Fruit fly (Drosophila melanogaster) whole organism, embryonic: Measurements from ENCODE around the gene CG16965.

Source experiments
- Antp ChIP-seq: fragments of 200-800 bp; sonication (Bioruptor generic); optimal IDR thresholded peaks from 3 replicates; lab custom pipeline; 2016; ENCODE audit warnings: missing biosample characterization, missing genetic modification characterization
- Bteb2 ChIP-seq: fragments of 200-800 bp; sonication (Bioruptor generic); optimal IDR thresholded peaks from 2 replicates; lab custom pipeline; 2016; ENCODE audit warnings: missing biosample characterization, missing genetic modification characterization
- CG10321 ChIP-seq: fragments of 200-800 bp; sonication (Bioruptor generic); IDR thresholded peaks from 2 replicates; pipeline ENCODE4 v1.3.6; 2022; ENCODE audit warnings: missing biosample characterization, missing genetic modification characterization
- CG10959 ChIP-seq: fragments of 200-800 bp; sonication (Bioruptor generic); IDR thresholded peaks from 2 replicates; pipeline ENCODE4 v1.3.6; 2022; ENCODE audit warnings: missing biosample characterization, missing genetic modification characterization
- CG10979 ChIP-seq: fragments of 200-800 bp; sonication (Bioruptor generic); optimal IDR thresholded peaks from 2 replicates; lab custom pipeline; 2018; ENCODE audit warnings: missing biosample characterization, mild to moderate bottlenecking, missing genetic modification characterization, moderate library complexity
- CG11504 ChIP-seq: fragments of 200-800 bp; sonication (Bioruptor generic); optimal IDR thresholded peaks from 3 replicates; lab custom pipeline; 2019; ENCODE audit warnings: missing biosample characterization, mild to moderate bottlenecking, missing genetic modification characterization, moderate library complexity
- CG13123 ChIP-seq: fragments of 200-800 bp; sonication (Bioruptor generic); optimal IDR thresholded peaks from 2 replicates; lab custom pipeline; 2016; ENCODE audit warnings: missing biosample characterization, missing genetic modification characterization
- CG17361 ChIP-seq: fragments of 200-800 bp; sonication (Bioruptor generic); IDR thresholded peaks from 3 replicates; pipeline ENCODE4 v1.3.6; 2022; ENCODE audit warnings: missing biosample characterization, missing genetic modification characterization
- CG17612 ChIP-seq: fragments of 200-800 bp; sonication (Bioruptor generic); IDR thresholded peaks from 2 replicates; pipeline ENCODE4 v1.3.6; 2022; ENCODE audit warnings: missing biosample characterization, missing genetic modification characterization
- CG31365 ChIP-seq: fragments of 200-800 bp; sonication (Bioruptor generic); optimal IDR thresholded peaks from 2 replicates; lab custom pipeline; 2018; ENCODE audit warnings: missing biosample characterization, mild to moderate bottlenecking, missing genetic modification characterization
- CG31388 ChIP-seq: fragments of 200-800 bp; sonication (Bioruptor generic); optimal IDR thresholded peaks from 2 replicates; lab custom pipeline; 2016; ENCODE audit warnings: missing biosample characterization, missing genetic modification characterization
- CG4360 ChIP-seq: fragments of 200-800 bp; sonication (Bioruptor generic); IDR thresholded peaks from 2 replicates; pipeline ENCODE4 v1.3.6; 2022; ENCODE audit warnings: missing biosample characterization, missing genetic modification characterization
- CG4707 ChIP-seq: fragments of 200-800 bp; sonication (Bioruptor generic); optimal IDR thresholded peaks from 2 replicates; lab custom pipeline; 2018; ENCODE audit warnings: missing biosample characterization, mild to moderate bottlenecking, missing genetic modification characterization, moderate library complexity
- CG5180 ChIP-seq: fragments of 200-800 bp; sonication (Bioruptor generic); optimal IDR thresholded peaks from 3 replicates; lab custom pipeline; 2017; ENCODE audit warnings: missing biosample characterization, missing genetic modification characterization, mild to moderate bottlenecking, moderate library complexity, missing genetic modification reagents
- CG6254 ChIP-seq: fragments of 200-800 bp; sonication (Bioruptor generic); optimal IDR thresholded peaks from 3 replicates; lab custom pipeline; 2017; ENCODE audit warnings: mild to moderate bottlenecking, missing biosample characterization, missing genetic modification reagents, missing genetic modification characterization
- CG7987 ChIP-seq: fragments of 200-800 bp; sonication (Bioruptor generic); optimal IDR thresholded peaks from 2 replicates; lab custom pipeline; 2018; ENCODE audit warnings: missing biosample characterization, mild to moderate bottlenecking, missing genetic modification characterization, moderate library complexity
- CG9609 ChIP-seq: fragments of 200-800 bp; sonication (Bioruptor generic); optimal IDR thresholded peaks from 3 replicates; lab custom pipeline; 2016; ENCODE audit warnings: missing biosample characterization, missing genetic modification characterization
- Dfd ChIP-seq, 2 experiments: fragments of >200 bp; optimal IDR thresholded peaks; 2 replicates each; lab custom pipeline; 2017; ENCODE audit warnings: missing biosample characterization in 2 of 2, missing genetic modification characterization in 2 of 2
- Gug ChIP-seq: fragments of 200-800 bp; sonication (Bioruptor generic); IDR thresholded peaks from 4 replicates; pipeline ENCODE4 v1.3.6; 2022; ENCODE audit warnings: missing biosample characterization, missing genetic modification characterization
- HmgZ ChIP-seq: fragments of 200-800 bp; sonication (Bioruptor generic); optimal IDR thresholded peaks from 2 replicates; lab custom pipeline; 2018; ENCODE audit warnings: missing biosample characterization, mild to moderate bottlenecking, missing genetic modification characterization
- Hr51 ChIP-seq, 2 experiments: fragments of 200-800 bp; sonication (Bioruptor generic); optimal IDR thresholded peaks; 2 replicates in 1 of 2; 3 replicates in 1 of 2; lab custom pipeline; 2016 to 2018; ENCODE audit warnings: missing biosample characterization in 2 of 2, missing genetic modification characterization in 2 of 2, mild to moderate bottlenecking in 1 of 2, moderate library complexity in 1 of 2
- Lhr ChIP-seq: fragments of 200-800 bp; sonication (Bioruptor generic); optimal IDR thresholded peaks from 3 replicates; lab custom pipeline; 2017; ENCODE audit warnings: mild to moderate bottlenecking, missing biosample characterization, missing genetic modification reagents, missing genetic modification characterization
- Nf-YA ChIP-seq: fragments of 200-800 bp; sonication (Bioruptor generic); IDR thresholded peaks from 2 replicates; pipeline ENCODE4 v1.3.6; 2022; ENCODE audit warnings: missing biosample characterization, missing genetic modification characterization
- Nf-YC ChIP-seq: fragments of 200-800 bp; optimal IDR thresholded peaks from 3 replicates; lab custom pipeline; 2019; ENCODE audit warnings: missing biosample characterization, mild to moderate bottlenecking, missing genetic modification characterization, moderate library complexity
- Sox100B ChIP-seq: fragments of 200-800 bp; sonication (Bioruptor generic); optimal IDR thresholded peaks from 3 replicates; lab custom pipeline; 2018; ENCODE audit warnings: missing biosample characterization, mild to moderate bottlenecking, missing genetic modification characterization
- Sry-β ChIP-seq: fragments of 200-800 bp; sonication (Bioruptor generic); optimal IDR thresholded peaks from 2 replicates; lab custom pipeline; 2018; ENCODE audit warnings: missing biosample characterization, mild to moderate bottlenecking, missing genetic modification characterization, moderate library complexity
- ab ChIP-seq: fragments of 200-800 bp; sonication (Bioruptor generic); optimal IDR thresholded peaks from 2 replicates; lab custom pipeline; 2016; ENCODE audit warnings: missing biosample characterization, missing genetic modification characterization
- ara ChIP-seq: fragments of 200-800 bp; sonication (Bioruptor generic); IDR thresholded peaks from 2 replicates; pipeline ENCODE4 v1.3.6; 2022; ENCODE audit warnings: missing biosample characterization, missing genetic modification characterization
- ase ChIP-seq: fragments of 200-800 bp; sonication (Bioruptor generic); IDR thresholded peaks from 3 replicates; pipeline ENCODE4 v1.3.6; 2022; ENCODE audit warnings: missing biosample characterization, missing genetic modification characterization
- az2 ChIP-seq: fragments of 200-800 bp; sonication (Bioruptor generic); optimal IDR thresholded peaks from 3 replicates; lab custom pipeline; 2016; ENCODE audit warnings: missing biosample characterization, missing genetic modification characterization
- bbx ChIP-seq: fragments of 200-800 bp; sonication (Bioruptor generic); IDR thresholded peaks from 2 replicates; pipeline ENCODE4 v1.3.6; 2022; ENCODE audit warnings: missing biosample characterization, missing genetic modification characterization; ENCODE audit not compliant: partially characterized antibody
- bowl ChIP-seq: fragments of 200-800 bp; sonication (Bioruptor generic); IDR thresholded peaks from 2 replicates; pipeline ENCODE4 v1.3.6; 2022; ENCODE audit warnings: missing biosample characterization, missing genetic modification characterization
- ci ChIP-seq: fragments of 200-800 bp; sonication (Bioruptor generic); IDR thresholded peaks from 3 replicates; pipeline ENCODE4 v1.3.6; 2022; ENCODE audit warnings: missing biosample characterization, missing genetic modification characterization
- dati ChIP-seq: fragments of 200-800 bp; sonication (Bioruptor generic); IDR thresholded peaks from 2 replicates; pipeline ENCODE4 v1.3.6; 2022; ENCODE audit warnings: missing biosample characterization, missing genetic modification characterization
- dimm ChIP-seq: fragments of 200-800 bp; sonication (Bioruptor generic); IDR thresholded peaks from 2 replicates; pipeline ENCODE4 v1.3.6; 2022; ENCODE audit warnings: missing biosample characterization, missing genetic modification characterization
- dmrt11E ChIP-seq: fragments of 200-800 bp; sonication (Bioruptor generic); optimal IDR thresholded peaks from 3 replicates; lab custom pipeline; 2018; ENCODE audit warnings: missing biosample characterization, mild to moderate bottlenecking, missing genetic modification characterization, moderate library complexity
- dmrt99B ChIP-seq: fragments of 200-800 bp; sonication (Bioruptor generic); optimal IDR thresholded peaks from 2 replicates; lab custom pipeline; 2018; ENCODE audit warnings: missing biosample characterization, mild to moderate bottlenecking, missing genetic modification characterization, moderate library complexity
- en ChIP-seq: fragments of 200-800 bp; sonication (Bioruptor generic); optimal IDR thresholded peaks from 2 replicates; lab custom pipeline; 2016; ENCODE audit warnings: missing biosample characterization, missing genetic modification characterization
- ewg ChIP-seq: fragments of 200-800 bp; sonication (Bioruptor generic); optimal IDR thresholded peaks from 3 replicates; lab custom pipeline; 2017; ENCODE audit warnings: mild to moderate bottlenecking, missing biosample characterization, missing genetic modification reagents, missing genetic modification characterization
- gce ChIP-seq: fragments of 200-800 bp; sonication (Bioruptor generic); IDR thresholded peaks from 3 replicates; pipeline ENCODE4 v1.3.6; 2022; ENCODE audit warnings: missing biosample characterization, missing genetic modification characterization
- her ChIP-seq: fragments of 200-800 bp; sonication (Bioruptor generic); optimal IDR thresholded peaks from 2 replicates; lab custom pipeline; 2016; ENCODE audit warnings: missing biosample characterization, missing genetic modification characterization
- klu ChIP-seq: fragments of 200-800 bp; sonication (Bioruptor generic); IDR thresholded peaks from 2 replicates; pipeline ENCODE4 v1.3.6; 2022; ENCODE audit warnings: missing biosample characterization, missing genetic modification characterization
- lab ChIP-seq: fragments of 200-800 bp; sonication (Bioruptor generic); optimal IDR thresholded peaks from 3 replicates; lab custom pipeline; 2017; ENCODE audit warnings: missing biosample characterization, missing genetic modification characterization, mild to moderate bottlenecking, moderate library complexity, missing genetic modification reagents
- nom ChIP-seq: fragments of 200-800 bp; sonication (Bioruptor generic); optimal IDR thresholded peaks from 2 replicates; lab custom pipeline; 2017; ENCODE audit warnings: missing biosample characterization, missing genetic modification characterization, mild to moderate bottlenecking, moderate library complexity, missing genetic modification reagents
- org-1 ChIP-seq: fragments of 200-800 bp; sonication (Bioruptor generic); optimal IDR thresholded peaks from 2 replicates; lab custom pipeline; 2017; ENCODE audit warnings: missing biosample characterization, missing genetic modification characterization
- prd ChIP-seq, 3 experiments: fragments of >200 bp in 2 of 3; fragments of 200-800 bp in 1 of 3; sonication (Bioruptor generic) in 1 of 3; optimal IDR thresholded peaks in 2 of 3; IDR thresholded peaks in 1 of 3; 2 replicates in 2 of 3; 3 replicates in 1 of 3; pipeline versions ENCODE4 v1.3.6 to Lab custom; 2017 to 2022; ENCODE audit warnings: missing biosample characterization in 1 of 3, missing genetic modification characterization in 1 of 3
- vfl ChIP-seq: fragments of 200-800 bp; sonication (Bioruptor generic); optimal IDR thresholded peaks from 2 replicates; lab custom pipeline; 2016; ENCODE audit warnings: missing biosample characterization, missing genetic modification characterization
- wek ChIP-seq: fragments of 200-800 bp; sonication (Bioruptor generic); optimal IDR thresholded peaks from 3 replicates; lab custom pipeline; 2018; ENCODE audit warnings: missing biosample characterization, mild to moderate bottlenecking, missing genetic modification characterization, moderate library complexity
- zf30C ChIP-seq: fragments of 200-800 bp; sonication (Bioruptor generic); optimal IDR thresholded peaks from 3 replicates; lab custom pipeline; 2018; ENCODE audit warnings: missing biosample characterization, mild to moderate bottlenecking, missing genetic modification characterization
- zfh2 ChIP-seq: fragments of 200-800 bp; sonication (Bioruptor generic); optimal IDR thresholded peaks from 2 replicates; lab custom pipeline; 2016; ENCODE audit warnings: missing biosample characterization, missing genetic modification characterization

CG16965 gene

dm6 chr2L:11970853-11971397 lies 10.5 kb upstream of the CG16965 start (continued):
- TF ChIP-seq CG4360 = peak; percentile 42
- TF ChIP-seq zfh2 (GFP tag; lab: Kevin White, UChicago) = no peak
- TF ChIP-seq HmgZ = peak; percentile 69
- no peak for TF ChIP-seq ara
- TF ChIP-seq dmrt99B (tag; lab: Kevin White, UChicago) = peak; percentile 8
- TF ChIP-seq dmrt11E (tag; lab: Kevin White, UChicago) = no peak
- TF ChIP-seq en (GFP tag; lab: Kevin White, UChicago) = no peak
- no peak for TF ChIP-seq klu (GFP tag; lab: Robert Waterston, UW)
- TF ChIP-seq CG4707 (GFP tag; lab: Kevin White, UChicago) = no peak
- TF ChIP-seq Bteb2 (GFP tag; lab: Kevin White, UChicago) = no peak
- no peak for TF ChIP-seq CG31388 (GFP tag; lab: Kevin White, UChicago)
- no peak for TF ChIP-seq Antp (GFP tag; lab: Kevin White, UChicago)
- TF ChIP-seq az2 (GFP tag; lab: Kevin White, UChicago) = no peak
- 0 out of 3 replicates have a peak, but pooled peaks have one; percentile 40 for TF ChIP-seq ase (GFP tag; lab: Robert Waterston, UW)
- peak; percentile 25; the same call in 1 of the 2 replicates for TF ChIP-seq Nf-YA (GFP tag; lab: Robert Waterston, UW)
- peak; percentile 57 for TF ChIP-seq bbx (GFP tag; lab: Robert Waterston, UW)
- no peak for TF ChIP-seq gce (GFP tag; lab: Robert Waterston, UW)
- TF ChIP-seq Lhr = no peak
- TF ChIP-seq ci (GFP tag; lab: Robert Waterston, UW) = peak; percentile 77; the same call in 2 of the 3 replicates
- TF ChIP-seq org-1 = peak; percentile 22
- no peak for TF ChIP-seq CG17361 (GFP tag; lab: Robert Waterston, UW)
- TF ChIP-seq CG13123 = no peak
- TF ChIP-seq dati (GFP tag; lab: Robert Waterston, UW) = no peak
- no peak for TF ChIP-seq wek
- no peak for TF ChIP-seq CG31365 (tag; lab: Kevin White, UChicago)
- TF ChIP-seq CG11504 = peak; percentile 16
- no peak for TF ChIP-seq zf30C (GFP tag; lab: Kevin White, UChicago)
- TF ChIP-seq Hr51 (GFP tag; optimal IDR thresholded peaks at IDR 0.05; lab: Kevin White, UChicago) = peak in 1 of 2 experiments; percentile 43
- no peak for TF ChIP-seq CG10979 (tag; lab: Kevin White, UChicago)
- TF ChIP-seq CG17612 (GFP tag; lab: Robert Waterston, UW) = no peak
- no peak for TF ChIP-seq dimm (GFP tag; lab: Robert Waterston, UW)
- no peak for TF ChIP-seq CG7987 (GFP tag; lab: Kevin White, UChicago)
- TF ChIP-seq CG10959 (GFP tag; lab: Robert Waterston, UW) = no peak
- TF ChIP-seq CG9609 (GFP tag; lab: Kevin White, UChicago) = no peak
- TF ChIP-seq bowl (GFP tag; lab: Robert Waterston, UW) = no peak; the same call in 1 of the 2 replicates
- peak; percentile 97 for TF ChIP-seq CG10321
- 0 out of 4 replicates have a peak, but pooled peaks have one; percentile 7 for TF ChIP-seq Gug (GFP tag; lab: Robert Waterston, UW)
- TF ChIP-seq ewg (GFP tag; lab: Kevin White, UChicago) = no peak
- peak; percentile 36 for TF ChIP-seq ab (GFP tag; lab: Kevin White, UChicago)
- no peak for TF ChIP-seq prd (optimal IDR thresholded peaks at IDR 0.05; lab: Kevin White, UChicago)
- 0 out of 3 replicates have a peak, but pooled peaks have one; percentile 14 for TF ChIP-seq prd (GFP tag; IDR thresholded peaks at IDR 0.05; lab: Robert Waterston, UW)
- TF ChIP-seq Sox100B = no peak
- no peak for TF ChIP-seq Sry-β (GFP tag; lab: Kevin White, UChicago)
- TF ChIP-seq Nf-YC = peak; percentile 73
- TF ChIP-seq Dfd (GFP tag; optimal IDR thresholded peaks at IDR 0.05; lab: Kevin White, UChicago) = no peak
- TF ChIP-seq nom (GFP tag; lab: Kevin White, UChicago) = peak; percentile 27
- peak; percentile 97 for TF ChIP-seq CG5180 (GFP tag; lab: Kevin White, UChicago)
- TF ChIP-seq lab = peak; percentile 62
- peak; percentile 32 for TF ChIP-seq her (GFP tag; lab: Kevin White, UChicago)
- no peak for TF ChIP-seq vfl (GFP tag; lab: Kevin White, UChicago)
- TF ChIP-seq CG6254 (GFP tag; lab: Kevin White, UChicago) = no peak
